Worm (Caenorhabditis elegans): ENCODE results near the gene try-8.

ce11 chrV:7464696-7465095 is 10.6 kb upstream of the try-8 start, which contains the start of gene srh-89:
- TF ChIP-seq dox-1 (GFP tag; IDR thresholded peaks at IDR 0.05) (no peak), xnd-1 (tag; optimal IDR thresholded peaks at IDR 0.05) (no peak), lin-35 (GFP tag; optimal IDR thresholded peaks at IDR 0.05) (no peak), attf-3 (GFP tag; conservative IDR thresholded peaks at IDR 0.05) (no peak), zim-3 (tag; optimal IDR thresholded peaks at IDR 0.05) (no peak), snpc-4 (GFP tag; optimal IDR thresholded peaks at IDR 0.05) (no peak), snpc-4 (tag; optimal IDR thresholded peaks at IDR 0.05) (no peak)
